Fruit fly (Drosophila melanogaster) whole organism, embryonic: ENCODE results near the gene CG34269.
A peak's percentile ranks its signal among the peaks of the same experiment; 100 is the strongest.

Source experiments
- ATbp ChIP-seq: fragments of 200-800 bp; sonication (Bioruptor generic); optimal IDR thresholded peaks from 2 replicates; lab custom pipeline; 2017; ENCODE audit warnings: missing biosample characterization, mild to moderate bottlenecking, missing genetic modification characterization, missing genetic modification reagents
- Atf-2 ChIP-seq: fragments of 200-800 bp; sonication (Bioruptor generic); optimal IDR thresholded peaks from 2 replicates; lab custom pipeline; 2016; ENCODE audit warnings: missing biosample characterization, missing genetic modification characterization
- B-H1 ChIP-seq: fragments of 200-800 bp; sonication (Bioruptor generic); IDR thresholded peaks from 3 replicates; pipeline ENCODE4 v1.3.6; 2022; ENCODE audit warnings: missing biosample characterization, missing genetic modification characterization
- CG10267 ChIP-seq: fragments of 200-800 bp; sonication (Bioruptor generic); optimal IDR thresholded peaks from 2 replicates; lab custom pipeline; 2018; ENCODE audit warnings: missing biosample characterization, mild to moderate bottlenecking, missing genetic modification characterization, moderate library complexity
- CG10462 ChIP-seq: fragments of 200-800 bp; sonication (Bioruptor generic); optimal IDR thresholded peaks from 2 replicates; lab custom pipeline; 2016; ENCODE audit warnings: missing biosample characterization, missing genetic modification characterization
- CG11093 ChIP-seq: fragments of 200-800 bp; sonication (Bioruptor generic); IDR thresholded peaks from 3 replicates; pipeline ENCODE4 v1.3.6; 2022; ENCODE audit warnings: missing biosample characterization, missing genetic modification characterization
- CG11696 ChIP-seq: fragments of 200-800 bp; sonication (Bioruptor generic); IDR thresholded peaks from 2 replicates; pipeline ENCODE4 v1.3.6; 2022; ENCODE audit warnings: missing biosample characterization, missing genetic modification characterization
- CG12071 ChIP-seq: fragments of 200-800 bp; sonication (Bioruptor generic); optimal IDR thresholded peaks from 3 replicates; lab custom pipeline; 2018; ENCODE audit warnings: missing biosample characterization, mild to moderate bottlenecking, missing genetic modification characterization
- CG13296 ChIP-seq: fragments of 200-800 bp; sonication (Bioruptor generic); optimal IDR thresholded peaks from 3 replicates; lab custom pipeline; 2018; ENCODE audit warnings: missing biosample characterization, mild to moderate bottlenecking, missing genetic modification characterization
- CG15011 ChIP-seq: fragments of 200-800 bp; sonication (Bioruptor generic); optimal IDR thresholded peaks from 3 replicates; lab custom pipeline; 2018; ENCODE audit warnings: missing biosample characterization, mild to moderate bottlenecking, missing genetic modification characterization
- CG16815 ChIP-seq: fragments of 200-800 bp; sonication (Bioruptor generic); optimal IDR thresholded peaks from 3 replicates; lab custom pipeline; 2017; ENCODE audit warnings: missing biosample characterization, mild to moderate bottlenecking, missing genetic modification characterization
- CG17361 ChIP-seq: fragments of 200-800 bp; sonication (Bioruptor generic); IDR thresholded peaks from 3 replicates; pipeline ENCODE4 v1.3.6; 2022; ENCODE audit warnings: missing biosample characterization, missing genetic modification characterization
- CG1792 ChIP-seq: fragments of 200-800 bp; sonication (Bioruptor generic); optimal IDR thresholded peaks from 2 replicates; lab custom pipeline; 2016; ENCODE audit warnings: missing biosample characterization, missing genetic modification characterization
- CG30020 ChIP-seq: fragments of 200-800 bp; optimal IDR thresholded peaks from 2 replicates; lab custom pipeline; 2019; ENCODE audit warnings: missing biosample characterization, mild to moderate bottlenecking, missing genetic modification characterization, moderate library complexity
- CG32772 ChIP-seq: fragments of 200-800 bp; sonication (Bioruptor generic); IDR thresholded peaks from 2 replicates; pipeline ENCODE4 v1.3.6; 2022; ENCODE audit warnings: missing biosample characterization, missing genetic modification characterization
- CG34422 ChIP-seq: fragments of 200-800 bp; sonication (Bioruptor generic); IDR thresholded peaks from 3 replicates; pipeline ENCODE4 v1.3.6; 2022; ENCODE audit warnings: missing biosample characterization, missing genetic modification characterization
- CG3847 ChIP-seq: fragments of 200-800 bp; sonication (Bioruptor generic); IDR thresholded peaks from 2 replicates; pipeline ENCODE4 v1.3.6; 2022; ENCODE audit warnings: missing biosample characterization, missing genetic modification characterization
- CG3995 ChIP-seq: fragments of 200-800 bp; sonication (Bioruptor generic); optimal IDR thresholded peaks from 3 replicates; lab custom pipeline; 2016; ENCODE audit warnings: missing biosample characterization, missing genetic modification characterization
- CG6175 ChIP-seq: fragments of 200-800 bp; sonication (Bioruptor generic); IDR thresholded peaks from 3 replicates; pipeline ENCODE4 v1.3.6; 2022; ENCODE audit warnings: missing biosample characterization, missing genetic modification characterization
- CG6765 ChIP-seq: fragments of 200-800 bp; sonication (Bioruptor generic); optimal IDR thresholded peaks from 3 replicates; lab custom pipeline; 2017; ENCODE audit warnings: missing biosample characterization, mild to moderate bottlenecking, missing genetic modification characterization
- CG7556 ChIP-seq: fragments of 200-800 bp; sonication (Bioruptor generic); optimal IDR thresholded peaks from 2 replicates; lab custom pipeline; 2017; ENCODE audit warnings: missing biosample characterization, mild to moderate bottlenecking, missing genetic modification characterization
- CG7745 ChIP-seq: fragments of 200-800 bp; sonication (Bioruptor generic); optimal IDR thresholded peaks from 2 replicates; lab custom pipeline; 2018; ENCODE audit warnings: missing biosample characterization, mild to moderate bottlenecking, missing genetic modification characterization, moderate library complexity
- CG7839 ChIP-seq: fragments of 200-800 bp; sonication (Bioruptor generic); optimal IDR thresholded peaks from 3 replicates; lab custom pipeline; 2018; ENCODE audit warnings: missing biosample characterization, mild to moderate bottlenecking, missing genetic modification characterization, moderate library complexity
- CG8478 ChIP-seq: fragments of >200 bp; optimal IDR thresholded peaks from 2 replicates; lab custom pipeline; 2018
- CG9817 ChIP-seq: fragments of 200-800 bp; sonication (Bioruptor generic); optimal IDR thresholded peaks from 2 replicates; lab custom pipeline; 2018; ENCODE audit warnings: missing biosample characterization, mild to moderate bottlenecking, missing genetic modification characterization, moderate library complexity
- CHES-1-like ChIP-seq: fragments of 200-800 bp; sonication (Bioruptor generic); optimal IDR thresholded peaks from 2 replicates; lab custom pipeline; 2016; ENCODE audit warnings: missing biosample characterization, missing genetic modification characterization
- Camta ChIP-seq: fragments of 200-800 bp; sonication (Bioruptor generic); optimal IDR thresholded peaks from 2 replicates; lab custom pipeline; 2016; ENCODE audit warnings: missing biosample characterization, missing genetic modification characterization
- D19B ChIP-seq: fragments of 200-800 bp; sonication (Bioruptor generic); optimal IDR thresholded peaks from 2 replicates; lab custom pipeline; 2017; ENCODE audit warnings: missing biosample characterization, mild to moderate bottlenecking, missing genetic modification characterization
- GATAe ChIP-seq: fragments of 200-800 bp; sonication (Bioruptor generic); conservative IDR thresholded peaks from 2 replicates; pipeline ENCODE4 v1.3.6; 2022; ENCODE audit warnings: missing biosample characterization, missing genetic modification characterization
- Meics ChIP-seq: fragments of 200-800 bp; sonication (Bioruptor generic); optimal IDR thresholded peaks from 2 replicates; lab custom pipeline; 2017; ENCODE audit warnings: missing biosample characterization, mild to moderate bottlenecking, missing genetic modification characterization
- NFAT ChIP-seq: fragments of 200-800 bp; sonication (Bioruptor generic); IDR thresholded peaks from 2 replicates; pipeline ENCODE4 v1.3.6; 2022; ENCODE audit warnings: missing biosample characterization, missing genetic modification characterization
- Poxn ChIP-seq: fragments of 200-800 bp; sonication (Bioruptor generic); IDR thresholded peaks from 2 replicates; pipeline ENCODE4 v1.3.6; 2022; ENCODE audit warnings: missing biosample characterization, missing genetic modification characterization
- Sin3A ChIP-seq: fragments of >200 bp; optimal IDR thresholded peaks from 2 replicates; lab custom pipeline; 2018
- Six4 ChIP-seq: fragments of 200-800 bp; sonication (Bioruptor generic); optimal IDR thresholded peaks from 2 replicates; lab custom pipeline; 2016; ENCODE audit warnings: missing biosample characterization, missing genetic modification characterization
- Trl ChIP-seq, 3 experiments: fragments of >200 bp in 2 of 3; fragments of 200-800 bp in 1 of 3; sonication (Bioruptor generic) in 1 of 3; optimal IDR thresholded peaks; 2 replicates in 1 of 3; 3 replicates in 2 of 3; lab custom pipeline; 2016 to 2017; ENCODE audit warnings: missing biosample characterization in 1 of 3, missing genetic modification characterization in 1 of 3
- bab2 ChIP-seq: fragments of 200-800 bp; sonication (Bioruptor generic); optimal IDR thresholded peaks from 2 replicates; lab custom pipeline; 2016; ENCODE audit warnings: missing biosample characterization, missing genetic modification characterization
- dan ChIP-seq: fragments of 200-800 bp; sonication (Bioruptor generic); IDR thresholded peaks from 2 replicates; pipeline ENCODE4 v1.3.6; 2022; ENCODE audit warnings: missing biosample characterization, missing genetic modification characterization
- disco-r ChIP-seq: fragments of 200-800 bp; sonication (Bioruptor generic); optimal IDR thresholded peaks from 2 replicates; lab custom pipeline; 2016; ENCODE audit warnings: missing biosample characterization, missing genetic modification characterization
- exex ChIP-seq: fragments of 200-800 bp; sonication (Bioruptor generic); optimal IDR thresholded peaks from 4 replicates; lab custom pipeline; 2018; ENCODE audit warnings: missing biosample characterization, mild to moderate bottlenecking, missing genetic modification characterization, moderate library complexity
- gsb ChIP-seq: fragments of 200-800 bp; sonication (Bioruptor generic); IDR thresholded peaks from 2 replicates; pipeline ENCODE4 v1.3.6; 2022; ENCODE audit warnings: missing biosample characterization, missing genetic modification characterization
- hkb ChIP-seq, 2 experiments: fragments of 200-800 bp in 1 of 2; fragments of >200 bp in 1 of 2; sonication (Bioruptor generic) in 1 of 2; IDR thresholded peaks in 1 of 2; optimal IDR thresholded peaks in 1 of 2; 2 replicates each; pipeline versions ENCODE4 v1.3.6 to Lab custom; 2017 to 2022; ENCODE audit warnings: missing biosample characterization in 1 of 2, missing genetic modification characterization in 1 of 2
- hth ChIP-seq: fragments of >200 bp; optimal IDR thresholded peaks from 2 replicates; lab custom pipeline; 2017; ENCODE audit warnings: inconsistent platforms
- pfk ChIP-seq: fragments of 200-800 bp; sonication (Bioruptor generic); optimal IDR thresholded peaks from 2 replicates; lab custom pipeline; 2018; ENCODE audit warnings: missing biosample characterization, mild to moderate bottlenecking, missing genetic modification characterization, moderate library complexity
- phol ChIP-seq: fragments of 200-800 bp; sonication (Bioruptor generic); optimal IDR thresholded peaks from 3 replicates; lab custom pipeline; 2018; ENCODE audit warnings: missing biosample characterization, mild to moderate bottlenecking, missing genetic modification characterization, moderate library complexity
- ro ChIP-seq: fragments of 200-800 bp; sonication (Bioruptor generic); IDR thresholded peaks from 2 replicates; pipeline ENCODE4 v1.3.6; 2022; ENCODE audit warnings: missing biosample characterization, missing genetic modification characterization
- slp2 ChIP-seq: fragments of 200-800 bp; sonication (Bioruptor generic); optimal IDR thresholded peaks from 2 replicates; lab custom pipeline; 2016; ENCODE audit warnings: missing biosample characterization, missing genetic modification characterization
- sr ChIP-seq: fragments of 200-800 bp; sonication (Bioruptor generic); IDR thresholded peaks from 3 replicates; pipeline ENCODE4 v1.3.6; 2022; ENCODE audit warnings: missing biosample characterization, missing genetic modification characterization
- toy ChIP-seq: fragments of 200-800 bp; sonication (Bioruptor generic); IDR thresholded peaks from 2 replicates; pipeline ENCODE4 v1.3.6; 2022; ENCODE audit warnings: missing biosample characterization, missing genetic modification characterization
- tx ChIP-seq: fragments of 200-800 bp; sonication (Bioruptor generic); optimal IDR thresholded peaks from 2 replicates; lab custom pipeline; 2016; ENCODE audit warnings: missing biosample characterization, missing genetic modification characterization
- z ChIP-seq: fragments of 200-800 bp; sonication (Bioruptor generic); IDR thresholded peaks from 3 replicates; pipeline ENCODE4 v1.3.6; 2022; ENCODE audit warnings: missing biosample characterization, missing genetic modification characterization
- zfh2 ChIP-seq: fragments of 200-800 bp; sonication (Bioruptor generic); optimal IDR thresholded peaks from 2 replicates; lab custom pipeline; 2016; ENCODE audit warnings: missing biosample characterization, missing genetic modification characterization

The CG34269 gene

DNA sequence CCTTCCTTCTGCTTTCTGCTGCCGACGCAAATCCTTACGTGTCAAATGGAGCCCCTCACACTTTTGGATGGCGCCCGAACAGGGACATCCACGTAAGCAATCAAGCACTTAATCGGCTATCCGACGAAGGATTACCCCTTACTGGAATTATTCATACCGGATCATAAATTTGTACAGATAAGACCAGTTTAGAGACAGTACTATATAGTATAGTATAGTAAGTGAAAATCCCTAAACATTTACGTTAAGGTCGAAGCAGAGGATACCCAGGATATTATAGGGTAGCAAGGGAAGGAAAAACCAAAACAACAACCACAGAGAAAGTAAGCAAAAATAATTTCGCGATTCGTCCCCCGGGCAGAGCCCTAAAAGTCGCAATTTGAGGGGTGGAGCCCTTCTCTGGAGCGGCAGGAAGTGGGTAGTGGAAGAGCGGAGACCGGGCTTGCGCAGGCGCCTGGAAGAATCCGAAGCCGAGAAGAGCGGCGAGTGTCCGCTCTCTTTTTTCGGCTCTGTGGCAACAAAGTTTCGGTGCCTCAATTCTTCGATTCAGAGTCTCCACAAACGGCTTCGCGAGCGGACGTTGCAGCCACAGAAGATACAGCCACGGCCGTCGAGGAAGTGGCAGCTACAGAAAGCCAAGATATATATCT lies 17.5 kb downstream of the CG34269 start (continued):
- no peak for TF ChIP-seq CG6175
- TF ChIP-seq Camta = peak; percentile 61
- TF ChIP-seq sr (GFP tag; lab: Robert Waterston, UW) = no peak
- TF ChIP-seq CG10267 (tag; lab: Kevin White, UChicago) = peak; percentile 26
- TF ChIP-seq CG3995 (GFP tag; lab: Kevin White, UChicago) = peak; percentile 34
- no peak for TF ChIP-seq hkb (optimal IDR thresholded peaks at IDR 0.05; lab: Kevin White, UChicago)
- peak; percentile 68 for TF ChIP-seq hkb (GFP tag; IDR thresholded peaks at IDR 0.05; lab: Robert Waterston, UW)
- peak; percentile 45 for TF ChIP-seq exex
- peak; percentile 34 for TF ChIP-seq CG1792 (GFP tag; lab: Kevin White, UChicago)
- TF ChIP-seq Sin3A (lab: Kevin White, UChicago) = no peak
- TF ChIP-seq phol (tag; lab: Kevin White, UChicago) = peak; percentile 33
- peak; percentile 98 for TF ChIP-seq D19B (GFP tag; lab: Kevin White, UChicago)
- peak; percentile 74 for TF ChIP-seq CHES-1-like (GFP tag; lab: Kevin White, UChicago)
- 0 out of 3 replicates have a peak, but pooled peaks have one; percentile 37 for TF ChIP-seq CG11093 (GFP tag; lab: Robert Waterston, UW)
- TF ChIP-seq GATAe (GFP tag; lab: Robert Waterston, UW) = no peak; the same call in 1 of the 2 replicates
- 0 out of 2 replicates have a peak, but pooled peaks have one; percentile 9 for TF ChIP-seq Poxn (GFP tag; lab: Robert Waterston, UW)
- no peak for TF ChIP-seq dan (GFP tag; lab: Robert Waterston, UW)
- peak; percentile 29 for TF ChIP-seq CG6765 (GFP tag; lab: Kevin White, UChicago)
- no peak for TF ChIP-seq z
- 0 out of 3 replicates have a peak, but pooled peaks have one; percentile 34 for TF ChIP-seq CG17361 (GFP tag; lab: Robert Waterston, UW)
- peak; percentile 69 for TF ChIP-seq bab2 (GFP tag; lab: Kevin White, UChicago)
- peak in 1 of 2 experiments; percentile 38 for TF ChIP-seq Trl (optimal IDR thresholded peaks at IDR 0.05; lab: Kevin White, UChicago)
- peak; percentile 43 for TF ChIP-seq Trl (GFP tag; optimal IDR thresholded peaks at IDR 0.05; lab: Kevin White, UChicago)
- TF ChIP-seq CG12071 (GFP tag; lab: Kevin White, UChicago) = peak; percentile 67
- peak; percentile 67 for TF ChIP-seq CG3847 (GFP tag; lab: Robert Waterston, UW)
- TF ChIP-seq zfh2 (GFP tag; lab: Kevin White, UChicago) = peak; percentile 71
- TF ChIP-seq NFAT (GFP tag; lab: Robert Waterston, UW) = peak; percentile 46
- peak; percentile 63; the same call in 1 of the 2 replicates for TF ChIP-seq CG32772
- TF ChIP-seq slp2 (GFP tag; lab: Kevin White, UChicago) = peak; percentile 28
- peak; percentile 84 for TF ChIP-seq Meics
- peak; percentile 67 for TF ChIP-seq CG9817
- TF ChIP-seq Atf-2 (GFP tag; lab: Kevin White, UChicago) = peak; percentile 37
- peak; percentile 73 for TF ChIP-seq CG7556 (GFP tag; lab: Kevin White, UChicago)
- TF ChIP-seq toy = peak; percentile 53; the same call in 1 of the 2 replicates
- peak; percentile 63 for TF ChIP-seq CG13296
- TF ChIP-seq CG7839 (tag; lab: Kevin White, UChicago) = peak; percentile 81
- no peak for TF ChIP-seq pfk

DNA sequence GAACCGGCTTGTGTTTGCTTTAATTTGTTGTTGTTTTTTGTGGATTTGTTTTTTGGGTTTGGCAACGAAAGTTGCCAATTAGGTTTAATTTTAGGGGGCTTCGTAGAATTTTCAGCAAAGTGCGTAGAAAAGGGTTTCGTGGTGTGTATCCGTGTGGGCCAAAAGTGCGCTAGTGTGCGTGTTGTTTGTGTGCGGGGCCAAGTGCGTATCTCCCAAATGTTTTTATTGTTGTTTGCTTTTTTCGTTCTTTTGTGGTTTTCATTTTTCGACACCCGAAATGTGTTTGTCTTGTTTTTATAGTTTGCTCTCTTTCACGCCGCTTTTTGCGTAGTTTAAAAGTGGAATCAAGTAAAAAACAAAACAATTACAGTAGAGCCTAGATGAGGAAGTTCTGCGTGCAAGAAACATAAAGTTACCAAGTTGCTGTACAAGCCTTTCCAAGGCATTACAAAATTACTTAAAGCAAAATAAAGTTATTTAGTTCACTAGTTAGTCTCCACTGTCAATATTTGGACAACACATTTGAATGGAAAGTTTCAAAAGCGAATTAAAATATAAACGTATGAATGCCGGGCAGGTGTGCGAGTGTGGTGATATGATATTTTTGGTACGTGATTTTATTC lies 18.8 kb downstream of the CG34269 start:
- TF ChIP-seq disco-r (GFP tag; lab: Kevin White, UChicago) (peak; percentile 69), B-H1 (GFP tag; lab: Robert Waterston, UW) (peak; percentile 65; the same call in 2 of the 3 replicates), tx (peak; percentile 77), ATbp (GFP tag; lab: Kevin White, UChicago) (peak; percentile 19), CG16815 (GFP tag; lab: Kevin White, UChicago) (peak; percentile 71), CG10462 (GFP tag; lab: Kevin White, UChicago) (no peak), CG11696 (GFP tag; lab: Robert Waterston, UW) (peak; percentile 76), CG30020 (tag; lab: Kevin White, UChicago) (no peak), CG15011 (GFP tag; lab: Kevin White, UChicago) (peak; percentile 76), gsb (peak; percentile 77), CG7745 (tag; lab: Kevin White, UChicago) (no peak), CG34422 (GFP tag; lab: Robert Waterston, UW) (peak; percentile 86), hth (lab: Kevin White, UChicago) (no peak), ro (no peak), Six4 (GFP tag; lab: Kevin White, UChicago) (no peak), CG8478 (lab: Kevin White, UChicago) (no peak)
